Worm (Caenorhabditis elegans) whole organism, L4/young adult: ENCODE measurements around the gene C28H8.8.

Source experiments
- W03F9.2 ChIP-seq: fragments of 150-350 bp; optimal IDR thresholded peaks from 2 replicates; lab custom pipeline; 2014; ENCODE audit warnings: missing biosample characterization, missing genetic modification characterization
- dao-5 ChIP-seq: sonication (generic microtip); optimal IDR thresholded peaks from 2 replicates; lab custom pipeline; 2016; ENCODE audit warnings: missing genotype, missing genetic modification characterization, moderate library complexity, missing compliant biosample characterization
- him-1 ChIP-seq: sonication (generic microtip); optimal IDR thresholded peaks from 2 replicates; lab custom pipeline; 2016; ENCODE audit warnings: missing genotype, missing genetic modification reagents, missing genetic modification characterization, missing compliant biosample characterization

- TF ChIP-seq dao-5 (no peak), W03F9.2 (tag; lab: Kevin White, UChicago) (no peak), him-1 (no peak)
Measured at ce11 chrIII:5906749-5907148, 18.2 kb upstream of the C28H8.8 start, which contains the start of gene erd-2.2.
